Worm (Caenorhabditis elegans): ENCODE measurements around the gene atln-2.

DNA sequence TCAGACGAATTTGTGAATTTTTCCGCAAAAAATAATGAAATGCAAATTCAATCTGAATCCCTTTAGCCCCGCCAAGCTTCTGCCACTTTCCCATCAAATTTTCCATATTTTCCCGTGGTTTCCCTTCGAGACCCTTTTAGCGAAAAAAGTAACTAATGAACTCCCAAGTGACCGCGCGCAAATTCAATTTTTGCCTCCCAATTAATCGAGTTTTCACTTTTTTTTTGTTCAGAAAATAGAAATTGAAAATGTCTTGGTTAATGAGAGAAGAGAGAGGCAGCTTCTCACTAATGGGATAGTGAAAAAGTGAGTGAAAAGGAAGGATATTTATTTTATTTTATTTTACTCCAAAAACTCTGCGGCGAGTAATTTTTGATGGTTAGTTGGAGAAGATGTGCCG is 21.4 kb upstream of the atln-2 start:
- TF ChIP-seq tab-1 (GFP tag; IDR thresholded peaks at IDR 0.05) (no peak), med-1 (GFP tag; optimal IDR thresholded peaks at IDR 0.05; ENCODE audit: insufficient read depth) (no peak)
